Worm (Caenorhabditis elegans): ENCODE data around the gene ttll-9.
A peak's percentile ranks its signal among the peaks of the same experiment; 100 is the strongest.

The ttll-9 gene

DNA sequence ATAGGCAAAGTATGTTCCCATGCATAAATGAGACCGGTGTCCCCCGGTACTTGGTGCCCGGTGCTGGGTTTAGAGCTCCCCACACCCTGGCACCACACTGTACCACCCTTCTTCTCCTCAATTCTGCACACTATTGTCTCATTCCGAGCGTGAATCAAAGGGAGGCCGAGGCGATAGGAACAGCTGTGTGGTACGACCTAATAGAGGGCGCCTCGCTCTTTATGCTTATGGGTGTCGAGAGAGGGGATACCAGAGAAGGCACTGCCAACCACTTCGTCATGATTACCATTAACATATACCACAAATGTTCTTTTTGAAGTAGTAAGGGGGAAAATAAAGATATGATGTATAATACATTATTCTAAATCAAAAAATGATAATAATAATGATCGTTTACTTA is 39.6 kb upstream of the ttll-9 start:
- no peak for TF ChIP-seq nhr-237 (tag; optimal IDR thresholded peaks at IDR 0.05)
- TF ChIP-seq hlh-1 (tag; optimal IDR thresholded peaks at IDR 0.05) = no peak
- no peak for TF ChIP-seq lin-13 (tag; optimal IDR thresholded peaks at IDR 0.05)
- no peak for TF ChIP-seq mep-1 (tag; optimal IDR thresholded peaks at IDR 0.05)

DNA sequence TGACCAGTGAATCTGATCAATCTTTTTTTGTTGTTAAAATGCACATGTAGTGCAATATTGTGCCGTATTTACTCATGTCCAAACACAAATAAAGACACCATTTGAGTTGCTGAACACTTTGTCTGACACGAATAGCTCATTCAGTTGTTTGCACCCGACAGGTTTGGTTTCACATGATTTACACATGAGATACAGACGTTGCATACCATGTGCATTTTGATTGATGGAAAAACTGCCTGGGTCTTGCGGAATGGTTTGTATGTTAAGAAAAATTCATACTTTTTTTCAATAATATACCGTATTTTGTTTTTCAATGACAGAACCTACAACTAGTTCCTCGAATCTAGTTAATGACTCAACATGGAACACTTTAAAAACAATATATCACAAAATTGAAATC is 39.1 kb upstream of the ttll-9 start:
- TF ChIP-seq M03D4.4 (tag; optimal IDR thresholded peaks at IDR 0.05) (no peak), drap-1 (GFP tag; optimal IDR thresholded peaks at IDR 0.05) (no peak), flh-1 (GFP tag; optimal IDR thresholded peaks at IDR 0.05) (no peak), nhr-76 (tag; optimal IDR thresholded peaks at IDR 0.05) (no peak), cnd-1 (tag; optimal IDR thresholded peaks at IDR 0.05) (no peak), unc-120 (tag; optimal IDR thresholded peaks at IDR 0.05; ENCODE audit: poor library complexity, severe bottlenecking) (no peak), ceh-39 (tag; optimal IDR thresholded peaks at IDR 0.05) (no peak), elt-3 (tag; optimal IDR thresholded peaks at IDR 0.05) (no peak), nhr-12 (tag; optimal IDR thresholded peaks at IDR 0.05) (no peak), ham-2 (GFP tag; optimal IDR thresholded peaks at IDR 0.05) (no peak), lin-32 (GFP tag; optimal IDR thresholded peaks at IDR 0.05) (no peak), ztf-11 (tag; optimal IDR thresholded peaks at IDR 0.05) (no peak)

DNA sequence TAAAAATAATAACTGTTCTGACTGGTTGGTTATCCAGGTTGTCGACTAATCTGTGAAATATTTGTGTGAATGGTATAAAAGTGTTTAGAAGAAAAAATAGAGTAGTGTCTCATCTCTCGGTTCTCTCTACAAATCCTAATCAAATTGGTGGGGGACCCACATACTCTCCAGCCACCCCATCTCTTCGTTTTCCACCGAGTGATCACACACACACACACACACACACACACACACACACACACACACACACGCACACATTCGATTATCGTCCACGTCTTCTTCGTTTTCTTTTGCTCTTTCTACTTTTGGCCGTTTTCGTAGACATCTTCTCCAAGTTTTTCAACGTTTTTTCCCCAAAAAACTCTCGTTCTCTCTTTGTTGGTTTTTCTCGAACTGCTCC is 37.1 kb upstream of the ttll-9 start:
- no peak for TF ChIP-seq pha-4 (tag; optimal IDR thresholded peaks at IDR 0.05)
- TF ChIP-seq mab-5 (tag; optimal IDR thresholded peaks at IDR 0.05) = no peak
- peak; percentile 95 for TF ChIP-seq ces-1 (GFP tag; optimal IDR thresholded peaks at IDR 0.05)
- TF ChIP-seq zip-8 (tag; optimal IDR thresholded peaks at IDR 0.05) = no peak
- no peak for TF ChIP-seq lin-13 (tag; optimal IDR thresholded peaks at IDR 0.05)
- no peak for TF ChIP-seq flh-1 (GFP tag; optimal IDR thresholded peaks at IDR 0.05)
- no peak for TF ChIP-seq blmp-1 (tag; optimal IDR thresholded peaks at IDR 0.05)
- no peak for TF ChIP-seq lin-32 (GFP tag; optimal IDR thresholded peaks at IDR 0.05)

DNA sequence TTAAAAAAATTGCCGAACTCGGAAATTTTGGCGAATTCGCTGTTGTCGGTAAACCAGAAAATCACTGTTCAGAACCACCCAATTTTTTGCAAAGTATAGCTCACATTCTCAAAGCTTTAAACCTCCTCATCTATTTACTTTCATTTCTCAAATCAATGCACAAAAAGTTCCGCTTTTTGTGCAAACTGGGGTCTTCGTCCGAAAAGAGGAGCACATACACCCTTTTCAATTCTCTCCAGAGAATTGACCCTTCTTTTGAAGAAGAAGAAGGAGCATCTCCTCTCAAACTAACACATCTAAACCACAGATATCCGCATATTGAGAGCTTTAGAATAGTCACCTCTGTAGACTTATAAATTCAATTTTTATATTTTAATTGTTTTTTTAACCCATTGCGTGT is 34.9 kb upstream of the ttll-9 start:
- TF ChIP-seq zip-8 (tag; optimal IDR thresholded peaks at IDR 0.05) = no peak
- TF ChIP-seq nhr-2 (tag; optimal IDR thresholded peaks at IDR 0.05) = no peak
- no peak for TF ChIP-seq tbx-8 (GFP tag; optimal IDR thresholded peaks at IDR 0.05)
- TF ChIP-seq lin-13 (tag; optimal IDR thresholded peaks at IDR 0.05) = no peak
- TF ChIP-seq bed-3 (GFP tag; optimal IDR thresholded peaks at IDR 0.05) = no peak

DNA sequence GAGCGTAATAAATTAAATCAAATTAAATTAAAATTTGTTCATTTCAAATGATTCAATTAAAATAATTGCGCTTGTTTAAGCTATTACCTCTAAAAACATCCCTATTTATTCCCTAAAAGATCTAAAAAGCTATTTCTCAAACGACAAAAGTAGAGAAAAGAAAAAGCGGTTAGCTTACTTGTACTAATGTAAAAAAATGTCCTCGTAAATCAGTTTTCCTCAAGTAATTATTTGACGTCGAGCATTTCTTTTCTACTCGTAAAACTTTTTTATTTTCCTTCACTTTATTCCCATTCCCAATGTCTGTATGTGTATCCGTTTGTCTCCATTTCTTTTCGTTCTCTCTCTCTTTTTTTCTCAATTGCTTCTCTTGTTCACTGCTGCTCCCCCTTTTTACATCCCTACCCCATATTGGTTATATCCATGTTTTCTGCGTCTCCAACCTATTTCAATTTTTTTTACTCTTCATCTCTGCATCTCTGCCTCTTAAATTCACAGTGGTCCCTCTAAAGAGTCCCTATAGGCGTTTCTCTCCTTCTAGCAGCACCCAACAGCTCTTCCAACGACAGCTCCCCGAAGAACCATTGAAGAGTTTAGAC is 31.1 kb upstream of the ttll-9 start, which contains the start of gene unc-80:
TSS of gene unc-80 (plus strand) at position 533 of the 599 bp plus-strand sequence.
- TF ChIP-seq tbx-8 (GFP tag; optimal IDR thresholded peaks at IDR 0.05) (no peak), unc-120 (tag; optimal IDR thresholded peaks at IDR 0.05; ENCODE audit: poor library complexity, severe bottlenecking) (peak; percentile 8), mls-2 (tag; optimal IDR thresholded peaks at IDR 0.05) (no peak), lsy-2 (tag; optimal IDR thresholded peaks at IDR 0.05) (no peak), ces-1 (GFP tag; optimal IDR thresholded peaks at IDR 0.05) (peak; percentile 84), mep-1 (tag; optimal IDR thresholded peaks at IDR 0.05) (peak; percentile 6), sem-2 (GFP tag; optimal IDR thresholded peaks at IDR 0.05) (no peak), sptf-1 (tag; optimal IDR thresholded peaks at IDR 0.05) (no peak), ceh-83 (GFP tag; optimal IDR thresholded peaks at IDR 0.05) (no peak), M03D4.4 (tag; optimal IDR thresholded peaks at IDR 0.05) (no peak), ceh-43 (GFP tag; optimal IDR thresholded peaks at IDR 0.05) (no peak), nhr-2 (tag; optimal IDR thresholded peaks at IDR 0.05) (no peak)

DNA sequence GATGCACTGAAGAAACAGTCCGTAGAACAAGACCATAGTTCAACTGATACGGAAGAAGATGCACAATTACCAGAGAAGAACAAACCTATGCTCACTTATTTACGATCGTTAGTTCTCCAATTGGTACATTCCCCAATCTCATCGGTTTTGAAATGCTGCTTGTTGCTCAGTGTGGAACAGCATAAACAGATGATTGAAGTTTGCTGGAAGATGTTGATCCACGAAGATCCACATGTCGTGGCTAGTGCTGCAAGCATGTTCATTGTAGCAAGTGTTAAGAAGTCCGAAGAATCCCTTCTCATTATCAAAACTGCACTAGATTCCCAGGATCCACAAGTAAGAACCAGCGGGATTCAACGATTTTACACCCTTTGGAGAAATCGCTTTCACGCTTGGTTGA is 18.4 kb upstream of the ttll-9 start:
- TF ChIP-seq nhr-28 (tag; optimal IDR thresholded peaks at IDR 0.05) = no peak
- no peak for TF ChIP-seq ham-2 (GFP tag; optimal IDR thresholded peaks at IDR 0.05)
- TF ChIP-seq ztf-11 (tag; optimal IDR thresholded peaks at IDR 0.05) = no peak
- TF ChIP-seq pha-4 (tag; optimal IDR thresholded peaks at IDR 0.05) = no peak
- TF ChIP-seq nhr-2 (tag; optimal IDR thresholded peaks at IDR 0.05) = no peak
- TF ChIP-seq ceh-39 (tag; optimal IDR thresholded peaks at IDR 0.05) = no peak
- no peak for TF ChIP-seq ceh-43 (GFP tag; optimal IDR thresholded peaks at IDR 0.05)
- TF ChIP-seq sem-2 (GFP tag; optimal IDR thresholded peaks at IDR 0.05) = no peak
- no peak for TF ChIP-seq zip-8 (tag; optimal IDR thresholded peaks at IDR 0.05)
- no peak for TF ChIP-seq unc-62 (GFP tag; optimal IDR thresholded peaks at IDR 0.05)
- TF ChIP-seq unc-120 (tag; optimal IDR thresholded peaks at IDR 0.05; ENCODE audit: poor library complexity, severe bottlenecking) = no peak
- TF ChIP-seq nhr-237 (tag; optimal IDR thresholded peaks at IDR 0.05) = no peak
- no peak for TF ChIP-seq ceh-83 (GFP tag; optimal IDR thresholded peaks at IDR 0.05)
- TF ChIP-seq blmp-1 (tag; optimal IDR thresholded peaks at IDR 0.05) = no peak
